Worm (Caenorhabditis elegans) whole organism, late embryonic: ENCODE data around the gene F40G12.9.
"Not testable (repeated sequence)": the region's sequence is repeated elsewhere in the genome, so short reads cannot be mapped to it uniquely, and the experiment has no call there.

Experiments
- K09A11.1 ChIP-seq: sonication (generic microtip); optimal IDR thresholded peaks from 2 replicates; lab custom pipeline; 2017; ENCODE audit warnings: antibody characterized with exemption, mild to moderate bottlenecking, missing genetic modification characterization, missing compliant biosample characterization; ENCODE audit not compliant: insufficient read depth
- ceh-14 ChIP-seq: sonication (generic microtip); optimal IDR thresholded peaks from 2 replicates; lab custom pipeline; 2016; ENCODE audit warnings: missing genotype, missing genetic modification characterization, missing compliant biosample characterization
- ceh-18 ChIP-seq: sonication (generic microtip); optimal IDR thresholded peaks from 2 replicates; lab custom pipeline; 2016; ENCODE audit warnings: missing genetic modification characterization, missing compliant biosample characterization
- ceh-19 ChIP-seq: fragments of 200-800 bp; sonication (Bioruptor generic); optimal IDR thresholded peaks from 2 replicates; lab custom pipeline; 2018; ENCODE audit warnings: mild to moderate bottlenecking, missing genetic modification characterization, missing compliant biosample characterization
- ceh-2 ChIP-seq: sonication (generic microtip); optimal IDR thresholded peaks from 2 replicates; lab custom pipeline; 2016; ENCODE audit warnings: missing genotype, missing genetic modification characterization, missing compliant biosample characterization
- ceh-31 ChIP-seq: sonication (generic microtip); optimal IDR thresholded peaks from 2 replicates; lab custom pipeline; 2016; ENCODE audit warnings: missing genetic modification characterization, missing compliant biosample characterization
- ceh-34 ChIP-seq: sonication (generic microtip); optimal IDR thresholded peaks from 2 replicates; lab custom pipeline; 2016; ENCODE audit warnings: mild to moderate bottlenecking, missing genetic modification characterization, missing compliant biosample characterization
- ceh-6 ChIP-seq: fragments of 200-800 bp; sonication (Bioruptor generic); optimal IDR thresholded peaks from 2 replicates; lab custom pipeline; 2018; ENCODE audit warnings: mild to moderate bottlenecking, missing genetic modification characterization, missing compliant biosample characterization
- che-1 ChIP-seq: sonication (generic microtip); optimal IDR thresholded peaks from 2 replicates; lab custom pipeline; 2016; ENCODE audit warnings: mild to moderate bottlenecking, missing genetic modification characterization, missing compliant biosample characterization
- elt-2 ChIP-seq: sonication (generic microtip); optimal IDR thresholded peaks from 2 replicates; lab custom pipeline; 2016; ENCODE audit warnings: missing genetic modification reagents, missing genetic modification characterization, missing compliant biosample characterization
- elt-4 ChIP-seq: sonication (generic microtip); optimal IDR thresholded peaks from 2 replicates; lab custom pipeline; 2016; ENCODE audit warnings: missing genetic modification characterization, missing compliant biosample characterization
- eyg-1 ChIP-seq: sonication (generic microtip); optimal IDR thresholded peaks from 2 replicates; lab custom pipeline; 2016; ENCODE audit warnings: missing genotype, missing genetic modification characterization, missing compliant biosample characterization
- fkh-10 ChIP-seq: fragments of 150-350 bp; optimal IDR thresholded peaks from 2 replicates; lab custom pipeline; 2014; ENCODE audit warnings: missing biosample characterization, missing genetic modification reagents, missing genetic modification characterization
- fkh-6 ChIP-seq: sonication (generic microtip); optimal IDR thresholded peaks from 2 replicates; lab custom pipeline; 2016; ENCODE audit warnings: missing genetic modification characterization, missing compliant biosample characterization
- gmeb-2 ChIP-seq: sonication (generic microtip); optimal IDR thresholded peaks from 2 replicates; lab custom pipeline; 2016; ENCODE audit warnings: missing genetic modification characterization, inconsistent platforms, missing compliant biosample characterization
- hlh-13 ChIP-seq: fragments of 200-800 bp; sonication (Bioruptor generic); optimal IDR thresholded peaks from 2 replicates; lab custom pipeline; 2018; ENCODE audit warnings: mild to moderate bottlenecking, missing genetic modification characterization, missing compliant biosample characterization
- hlh-8 ChIP-seq: sonication (generic microtip); optimal IDR thresholded peaks from 2 replicates; lab custom pipeline; 2016; ENCODE audit warnings: missing genotype, missing genetic modification characterization, missing compliant biosample characterization
- lin-11 ChIP-seq: fragments of 200-800 bp; sonication (Bioruptor generic); optimal IDR thresholded peaks from 2 replicates; lab custom pipeline; 2018; ENCODE audit warnings: mild to moderate bottlenecking, missing genetic modification characterization, missing compliant biosample characterization
- madf-2 ChIP-seq: sonication (generic microtip); optimal IDR thresholded peaks from 2 replicates; lab custom pipeline; 2017; ENCODE audit warnings: missing genetic modification characterization, missing compliant biosample characterization
- nhr-11 ChIP-seq: fragments of 150-350 bp; optimal IDR thresholded peaks from 2 replicates; lab custom pipeline; 2014; ENCODE audit warnings: missing biosample characterization, missing genetic modification characterization
- npax-4 ChIP-seq: sonication (generic microtip); optimal IDR thresholded peaks from 2 replicates; lab custom pipeline; 2016; ENCODE audit warnings: missing genetic modification characterization, missing compliant biosample characterization
- pax-1 ChIP-seq: fragments of 150-350 bp; optimal IDR thresholded peaks from 2 replicates; lab custom pipeline; 2014; ENCODE audit warnings: missing biosample characterization, missing genetic modification characterization
- pros-1 ChIP-seq: fragments of 150-350 bp; optimal IDR thresholded peaks from 2 replicates; lab custom pipeline; 2014; ENCODE audit warnings: missing biosample characterization, missing genetic modification reagents, missing genetic modification characterization
- sdc-2 ChIP-seq: sonication (generic microtip); optimal IDR thresholded peaks from 2 replicates; lab custom pipeline; 2016; ENCODE audit warnings: missing genotype, missing genetic modification characterization, missing compliant biosample characterization
- sox-2 ChIP-seq: fragments of 200-800 bp; sonication (Bioruptor generic); IDR thresholded peaks from 2 replicates; pipeline ENCODE4 v1.3.6; 2022; ENCODE audit warnings: missing genetic modification reagents, missing genetic modification characterization, missing compliant biosample characterization
- syd-9 ChIP-seq: sonication (generic microtip); optimal IDR thresholded peaks from 2 replicates; lab custom pipeline; 2016; ENCODE audit warnings: mild to moderate bottlenecking, missing genetic modification characterization, moderate library complexity, missing compliant biosample characterization
- unc-3 ChIP-seq, 2 experiments: fragments of 200-800 bp in 1 of 2; sonication (Bioruptor generic) in 1 of 2; sonication (generic microtip) in 1 of 2; conservative IDR thresholded peaks in 1 of 2; optimal IDR thresholded peaks in 1 of 2; 2 replicates each; pipeline versions ENCODE4 v1.3.6 to Lab custom; 2016 to 2022; ENCODE audit warnings: missing compliant biosample characterization in 2 of 2, missing genetic modification characterization in 2 of 2, missing genetic modification reagents in 1 of 2
- unc-42 ChIP-seq: sonication (generic microtip); optimal IDR thresholded peaks from 2 replicates; lab custom pipeline; 2016; ENCODE audit warnings: missing genotype, missing genetic modification characterization, missing compliant biosample characterization
- zip-5 ChIP-seq: sonication (generic microtip); optimal IDR thresholded peaks from 2 replicates; lab custom pipeline; 2016; ENCODE audit warnings: missing genetic modification characterization, missing compliant biosample characterization
- ztf-16 ChIP-seq: sonication (generic microtip); optimal IDR thresholded peaks from 2 replicates; lab custom pipeline; 2017; ENCODE audit warnings: missing genetic modification characterization, missing compliant biosample characterization

F40G12.9 gene

DNA sequence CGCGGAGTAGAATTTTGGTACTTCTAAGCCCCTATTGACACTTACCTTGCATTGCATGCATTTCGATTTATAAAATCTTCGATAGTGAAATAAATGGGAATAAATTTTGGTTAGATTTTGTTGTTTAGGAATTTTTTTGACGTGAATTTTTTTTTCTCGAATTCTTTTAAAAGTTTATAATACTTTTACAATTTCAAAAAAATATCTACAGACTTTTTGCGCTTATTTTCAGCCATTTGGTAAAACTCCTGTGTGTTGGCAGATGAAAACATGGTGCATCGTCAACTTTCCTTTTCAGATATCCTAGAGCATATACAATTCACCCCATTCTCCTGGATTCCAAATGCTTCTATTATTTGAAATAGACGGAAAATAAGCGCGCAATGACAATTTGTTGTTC lies 8.2 kb downstream of the F40G12.9 start, which contains the start of gene F14D7.18:
F14D7.18 (minus strand) TSS at position 101 of the 400 bp plus-strand sequence.
- TF ChIP-seq pax-1 (no peak), ceh-31 (tag; lab: Kevin White, UChicago) (no peak), hlh-13 (no peak), zip-5 (no peak), unc-42 (tag; lab: Kevin White, UChicago) (no peak)

DNA sequence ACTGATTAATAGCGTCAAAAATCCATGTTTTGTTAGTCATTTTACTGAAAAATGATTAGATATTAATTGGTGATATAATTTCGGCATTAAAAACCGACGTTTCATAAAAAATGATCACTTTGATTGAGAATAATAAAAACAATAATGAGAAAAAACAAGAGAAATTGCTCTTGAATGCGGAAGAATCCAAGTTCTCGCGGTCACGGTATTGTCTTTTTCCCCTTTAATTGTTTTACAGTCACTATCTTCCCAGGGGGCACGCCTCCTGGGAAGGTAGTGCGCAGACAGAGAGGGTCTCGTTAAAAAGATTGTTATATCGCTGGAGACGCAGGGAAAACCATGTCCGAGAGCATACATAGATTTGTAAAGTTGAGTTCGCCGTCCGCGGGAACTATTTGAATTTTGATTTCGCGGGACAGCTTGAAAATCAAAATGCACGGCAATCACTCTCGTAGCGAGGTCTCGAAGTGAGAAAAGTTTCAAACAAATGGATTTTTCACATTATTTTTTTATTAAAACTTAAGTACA lies 11.3 kb downstream of the F40G12.9 start, which contains the start of gene F14D7.2:
F14D7.2 (minus strand) TSS at position 51 of the 528 bp plus-strand sequence.
- no peak for TF ChIP-seq npax-4 (tag; lab: Kevin White, UChicago)

DNA sequence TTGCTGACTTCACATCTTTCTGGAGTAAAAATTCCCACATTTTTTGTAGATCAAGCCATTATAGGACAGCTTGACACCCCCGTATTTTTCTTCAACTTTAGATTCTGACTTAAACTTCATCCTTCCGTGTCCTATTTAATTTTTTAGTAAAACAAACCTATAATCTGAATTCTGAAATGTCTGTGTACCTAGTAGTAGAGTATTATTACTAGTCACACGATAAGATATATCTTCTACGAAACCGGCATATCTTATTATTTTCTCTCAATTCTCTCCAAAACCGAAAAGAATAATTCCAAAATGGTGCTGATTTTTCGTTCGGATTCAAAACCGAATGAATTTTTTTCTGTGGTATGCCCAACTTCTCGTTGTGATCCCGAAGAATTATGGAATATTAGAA lies 11.9 kb downstream of the F40G12.9 start, which contains the start of gene F14D7.9:
F14D7.9 (plus strand) TSS at position 301 of the 400 bp plus-strand sequence.
- no peak for TF ChIP-seq che-1 (tag; lab: Kevin White, UChicago)
- no peak for TF ChIP-seq pros-1
- no peak for TF ChIP-seq ceh-34 (tag; lab: Kevin White, UChicago)
- no peak for TF ChIP-seq ztf-16 (tag; lab: Kevin White, UChicago)
- no peak for TF ChIP-seq ceh-2 (tag; lab: Kevin White, UChicago)
- TF ChIP-seq madf-2 (tag; lab: Kevin White, UChicago): no peak

DNA sequence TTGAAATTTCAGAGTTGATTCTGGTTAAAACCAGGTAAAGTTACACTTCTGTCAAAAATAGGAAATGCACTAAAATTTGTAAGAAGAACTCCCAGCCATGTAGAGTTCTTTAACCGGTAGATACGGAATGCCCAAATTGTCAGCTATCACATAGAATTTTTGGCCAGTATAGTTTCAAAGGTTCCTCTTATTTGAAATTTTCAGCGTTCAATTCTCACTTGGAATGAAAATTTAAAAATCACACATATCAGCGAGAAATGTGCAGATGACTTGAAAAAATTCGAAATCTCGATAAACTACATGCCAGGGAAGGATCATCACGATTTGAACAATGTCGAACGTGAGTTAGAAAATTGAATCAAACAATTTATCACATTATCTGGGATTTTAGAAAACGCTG lies 14.0 kb downstream of the F40G12.9 start, which contains the start of gene F14D7.3:
F14D7.3 (plus strand) TSS at position 301 of the 400 bp plus-strand sequence.
- TF ChIP-seq gmeb-2 (tag; lab: Kevin White, UChicago) (no peak), ceh-18 (tag; lab: Kevin White, UChicago) (no peak), elt-2 (tag; lab: Kevin White, UChicago) (no peak), sdc-2 (tag; lab: Kevin White, UChicago) (no peak), syd-9 (tag; lab: Kevin White, UChicago) (no peak), lin-11 (no peak), fkh-6 (no peak), ceh-14 (tag; lab: Kevin White, UChicago) (no peak), nhr-11 (no peak)

DNA sequence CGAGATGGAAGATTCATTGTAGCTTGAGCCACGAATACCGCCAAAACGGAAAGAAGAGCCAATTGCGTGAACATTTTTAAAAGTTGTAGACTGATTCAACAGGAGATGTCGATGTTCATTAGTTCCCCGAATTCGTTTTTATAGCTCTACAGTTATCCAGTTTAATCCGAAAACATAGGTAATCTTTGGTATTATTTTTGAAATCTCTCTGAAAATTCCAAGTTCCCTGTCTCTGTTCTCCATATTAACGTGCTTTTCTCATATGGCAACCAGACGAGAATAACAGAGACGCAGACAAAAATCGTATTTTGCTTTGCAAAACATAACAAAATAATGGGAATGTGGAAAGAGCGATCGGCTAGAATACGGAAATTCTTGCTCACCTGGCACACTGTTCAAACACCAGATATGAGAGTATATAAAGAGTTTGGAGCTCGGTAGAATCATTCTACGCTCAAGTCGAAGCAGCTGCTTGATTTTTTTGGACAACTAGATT lies 17.2 kb downstream of the F40G12.9 start, which contains the start of the genes spig-3 and F14D7.12:
spig-3 (minus strand) TSS at position 101 of the 496 bp plus-strand sequence.
F14D7.12 (plus strand) TSS at position 446 of the 496 bp plus-strand sequence.
- TF ChIP-seq madf-2 (tag; lab: Kevin White, UChicago) (no peak), ceh-19 (GFP tag; lab: Kevin White, UChicago) (no peak), sox-2 (GFP tag; lab: Robert Waterston, UW) (no peak), K09A11.1 (no peak), hlh-8 (no peak), npax-4 (tag; lab: Kevin White, UChicago) (no peak), hlh-13 (no peak), elt-4 (no peak)

DNA sequence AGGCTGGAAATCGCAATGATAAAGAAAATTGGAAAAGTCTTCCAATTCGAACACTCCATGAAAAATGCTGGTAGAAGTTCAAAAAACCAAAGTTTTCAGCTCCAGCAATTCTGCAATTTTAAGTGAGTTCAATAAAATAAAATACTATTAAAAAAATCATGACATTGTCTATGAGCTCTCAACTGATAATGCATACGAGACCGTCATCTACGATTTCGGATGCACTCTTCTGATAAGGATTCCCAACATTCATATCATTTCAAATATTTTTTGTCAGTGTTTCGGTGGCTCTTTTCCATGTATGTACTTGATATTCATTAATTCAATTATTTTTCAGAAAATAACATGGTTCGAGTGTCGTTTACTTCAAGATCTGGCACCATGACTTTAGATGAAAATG lies 18.6 kb downstream of the F40G12.9 start, which contains the start of gene F14D7.6:
F14D7.6 (plus strand) TSS at position 338 of the 400 bp plus-strand sequence.
- TF ChIP-seq elt-2 (tag; lab: Kevin White, UChicago): peak; percentile 21
- TF ChIP-seq eyg-1 (tag; lab: Kevin White, UChicago): no peak
- TF ChIP-seq unc-3 (GFP tag; conservative IDR thresholded peaks at IDR 0.05; lab: Robert Waterston, UW): no peak
- TF ChIP-seq unc-3 (tag; optimal IDR thresholded peaks at IDR 0.05; lab: Kevin White, UChicago): no peak
- TF ChIP-seq, all 69 proteins: peak for 1

DNA sequence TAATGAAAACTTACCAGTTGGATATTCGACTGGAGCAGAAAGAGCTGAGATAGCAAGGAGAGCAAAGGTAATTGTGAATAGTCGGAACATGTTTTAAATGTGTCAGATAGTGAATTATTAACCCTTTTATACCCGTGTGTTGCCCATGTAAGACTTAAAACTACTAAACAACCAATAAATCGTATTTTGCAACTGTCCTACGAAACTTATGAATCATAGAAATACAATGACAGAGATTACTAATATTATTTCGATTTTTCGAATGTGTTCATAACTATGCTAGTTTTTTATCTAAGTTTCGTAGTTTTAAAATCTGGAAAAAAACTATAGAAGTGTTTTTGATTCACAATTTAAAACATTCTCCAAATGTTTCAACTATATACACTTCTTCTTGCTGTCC lies 24.3 kb downstream of the F40G12.9 start, which contains the start of gene spig-4:
spig-4 (minus strand) TSS at position 101 of the 400 bp plus-strand sequence.
- TF ChIP-seq fkh-10; ceh-6 (GFP tag; lab: Kevin White, UChicago); fkh-6: not testable (repeated sequence)
